Worm (Caenorhabditis elegans) whole organism, L4 larva: ENCODE data around the gene ZK688.5.

Experiments used
- F26F4.8 ChIP-seq: fragments of 200-800 bp; sonication (Bioruptor generic); conservative IDR thresholded peaks from 2 replicates; pipeline ENCODE4 v1.3.6; 2022; ENCODE audit warnings: missing genetic modification characterization, missing compliant biosample characterization
- T20F7.1 ChIP-seq: fragments of 200-800 bp; sonication (Bioruptor generic); optimal IDR thresholded peaks from 2 replicates; lab custom pipeline; 2018; ENCODE audit warnings: mild to moderate bottlenecking, missing genetic modification characterization, missing compliant biosample characterization
- Y105C5A.15 ChIP-seq: fragments of 200-800 bp; sonication (Bioruptor generic); IDR thresholded peaks from 2 replicates; pipeline ENCODE4 v1.3.6; 2022; ENCODE audit warnings: missing genetic modification characterization, missing compliant biosample characterization
- Y5F2A.4 ChIP-seq: fragments of 200-800 bp; sonication (Bioruptor generic); optimal IDR thresholded peaks from 2 replicates; lab custom pipeline; 2018; ENCODE audit warnings: mild to moderate bottlenecking, missing genetic modification characterization, missing compliant biosample characterization
- Y75B8A.6 ChIP-seq: fragments of 200-800 bp; sonication (Bioruptor generic); IDR thresholded peaks from 2 replicates; pipeline ENCODE4 v1.3.6; 2022; ENCODE audit warnings: missing genetic modification reagents, missing genetic modification characterization, missing compliant biosample characterization
- ZK337.2 ChIP-seq: fragments of 200-800 bp; sonication (Bioruptor generic); IDR thresholded peaks from 2 replicates; pipeline ENCODE4 v1.3.6; 2022; ENCODE audit warnings: missing genetic modification reagents, missing genetic modification characterization, missing compliant biosample characterization
- aha-1 ChIP-seq: fragments of 150-350 bp; peaks from one replicate; lab custom pipeline; 2014; ENCODE audit warnings: missing biosample characterization, missing genetic modification characterization
- arid-1 ChIP-seq: fragments of 200-800 bp; sonication (Bioruptor generic); conservative IDR thresholded peaks from 2 replicates; pipeline ENCODE4 v1.3.6; 2022; ENCODE audit warnings: missing genetic modification reagents, missing genetic modification characterization, missing compliant biosample characterization
- ctbp-1 ChIP-seq: fragments of 200-800 bp; sonication (Bioruptor generic); IDR thresholded peaks from 2 replicates; pipeline ENCODE4 v1.3.6; 2022; ENCODE audit warnings: missing genetic modification reagents, missing genetic modification characterization, missing compliant biosample characterization
- daf-16 ChIP-seq, 3 experiments: sonication (generic microtip); optimal IDR thresholded peaks; 2 replicates each; lab custom pipeline; 2016 to 2017; ENCODE audit warnings: missing genetic modification characterization in 3 of 3, missing genetic modification reagents in 3 of 3, mild to moderate bottlenecking in 2 of 3, missing compliant biosample characterization in 2 of 3, missing biosample characterization in 1 of 3, moderate library complexity in 1 of 3
- duxl-1 ChIP-seq: sonication (generic microtip); optimal IDR thresholded peaks from 2 replicates; lab custom pipeline; 2016; ENCODE audit warnings: mild to moderate bottlenecking, missing genetic modification characterization, moderate library complexity, missing compliant biosample characterization; ENCODE audit not compliant: poor library complexity
- dve-1 ChIP-seq: sonication (generic microtip); optimal IDR thresholded peaks from 2 replicates; lab custom pipeline; 2017; ENCODE audit warnings: antibody characterized with exemption, mild to moderate bottlenecking, missing genetic modification characterization, missing compliant biosample characterization; ENCODE audit not compliant: insufficient read depth
- fkh-10 ChIP-seq: fragments of 150-350 bp; optimal IDR thresholded peaks from 2 replicates; lab custom pipeline; 2014; ENCODE audit warnings: missing biosample characterization, missing genetic modification reagents, missing genetic modification characterization
- hif-1 ChIP-seq, 2 experiments: sonication (generic microtip); optimal IDR thresholded peaks; 2 replicates each; lab custom pipeline; 2016 to 2017; ENCODE audit warnings: missing compliant biosample characterization in 2 of 2, missing genetic modification characterization in 2 of 2, missing genetic modification reagents in 2 of 2, missing genotype in 2 of 2, mild to moderate bottlenecking in 1 of 2
- hlh-30 ChIP-seq: sonication (generic microtip); optimal IDR thresholded peaks from 2 replicates; lab custom pipeline; 2017; ENCODE audit warnings: antibody characterized with exemption, mild to moderate bottlenecking, missing genetic modification characterization, missing compliant biosample characterization; ENCODE audit not compliant: insufficient read depth
- hmg-1.1 ChIP-seq: fragments of 200-800 bp; sonication (Bioruptor generic); IDR thresholded peaks from 2 replicates; pipeline ENCODE4 v1.3.6; 2022; ENCODE audit warnings: missing genetic modification reagents, missing genetic modification characterization, missing compliant biosample characterization
- lin-13 ChIP-seq: fragments of 150-350 bp; optimal IDR thresholded peaks from 2 replicates; lab custom pipeline; 2014; ENCODE audit warnings: missing biosample characterization, missing genetic modification reagents, missing genetic modification characterization
- lin-39 ChIP-seq: fragments of 150-350 bp; optimal IDR thresholded peaks from 2 replicates; lab custom pipeline; 2014; ENCODE audit warnings: missing biosample characterization, missing genetic modification reagents, missing genetic modification characterization
- lir-3 ChIP-seq: sonication (generic microtip); optimal IDR thresholded peaks from 2 replicates; lab custom pipeline; 2016; ENCODE audit warnings: mild to moderate bottlenecking, missing genetic modification characterization, missing compliant biosample characterization
- madf-5 ChIP-seq, 2 experiments: fragments of 200-800 bp; sonication (Bioruptor generic); IDR thresholded peaks; 2 replicates each; pipeline ENCODE4 v1.3.6; 2022; ENCODE audit warnings: missing compliant biosample characterization in 2 of 2, missing genetic modification characterization in 2 of 2
- madf-9 ChIP-seq: fragments of 200-800 bp; sonication (Bioruptor generic); conservative IDR thresholded peaks from 2 replicates; pipeline ENCODE4 v1.3.6; 2022; ENCODE audit warnings: missing genetic modification reagents, missing genetic modification characterization, missing compliant biosample characterization
- mep-1 ChIP-seq: fragments of 150-350 bp; sonication (generic microtip); optimal IDR thresholded peaks from 3 replicates; lab custom pipeline; 2014; ENCODE audit warnings: missing biosample characterization, missing genetic modification characterization
- nhr-11 ChIP-seq: fragments of 150-350 bp; optimal IDR thresholded peaks from 2 replicates; lab custom pipeline; 2014; ENCODE audit warnings: missing biosample characterization, missing genetic modification characterization
- nhr-25 ChIP-seq: sonication (generic microtip); optimal IDR thresholded peaks from 2 replicates; lab custom pipeline; 2017; ENCODE audit warnings: missing genetic modification characterization, mild to moderate bottlenecking, missing compliant biosample characterization, antibody characterized with exemption, moderate library complexity, borderline replicate concordance; ENCODE audit not compliant: insufficient read depth
- nhr-41 ChIP-seq: fragments of 200-800 bp; sonication (Bioruptor generic); IDR thresholded peaks from 2 replicates; pipeline ENCODE4 v1.3.6; 2022; ENCODE audit warnings: missing genetic modification reagents, missing genetic modification characterization, missing compliant biosample characterization
- nhr-48 ChIP-seq: sonication (generic microtip); optimal IDR thresholded peaks from 2 replicates; lab custom pipeline; 2016; ENCODE audit warnings: mild to moderate bottlenecking, missing genetic modification characterization, missing compliant biosample characterization
- nhr-6 ChIP-seq: fragments of 150-350 bp; optimal IDR thresholded peaks from 2 replicates; lab custom pipeline; 2014; ENCODE audit warnings: missing biosample characterization, missing genetic modification characterization
- php-3 ChIP-seq: fragments of 200-800 bp; sonication (Bioruptor generic); IDR thresholded peaks from 2 replicates; pipeline ENCODE4 v1.3.6; 2022; ENCODE audit warnings: missing genetic modification reagents, missing genetic modification characterization, missing compliant biosample characterization
- pqm-1 ChIP-seq: sonication (generic microtip); optimal IDR thresholded peaks from 2 replicates; lab custom pipeline; 2017; ENCODE audit warnings: missing biosample characterization, missing genetic modification characterization
- rbr-2 ChIP-seq: sonication (generic microtip); optimal IDR thresholded peaks from 2 replicates; lab custom pipeline; 2016; ENCODE audit warnings: missing genotype, missing genetic modification characterization, missing compliant biosample characterization
- set-16 ChIP-seq: fragments of 200-800 bp; sonication (Bioruptor generic); IDR thresholded peaks from 2 replicates; pipeline ENCODE4 v1.3.6; 2022; ENCODE audit warnings: missing genetic modification reagents, missing genetic modification characterization, missing compliant biosample characterization
- skn-1 ChIP-seq: fragments of 150-350 bp; optimal IDR thresholded peaks from 2 replicates; lab custom pipeline; 2014; ENCODE audit warnings: missing biosample characterization, missing genetic modification characterization
- snpc-1.2 ChIP-seq: fragments of 200-800 bp; sonication (Bioruptor generic); IDR thresholded peaks from 2 replicates; pipeline ENCODE4 v1.3.6; 2022; ENCODE audit warnings: missing genetic modification reagents, missing genetic modification characterization, missing compliant biosample characterization
- spr-3 ChIP-seq: fragments of 200-800 bp; sonication (Bioruptor generic); optimal IDR thresholded peaks from 2 replicates; lab custom pipeline; 2018; ENCODE audit warnings: mild to moderate bottlenecking, missing genetic modification characterization, missing compliant biosample characterization
- tag-97 ChIP-seq: fragments of 200-800 bp; sonication (Bioruptor generic); IDR thresholded peaks from 2 replicates; pipeline ENCODE4 v1.3.6; 2022; ENCODE audit warnings: missing genetic modification characterization, missing compliant biosample characterization
- unc-62 ChIP-seq, 3 experiments: fragments of 150-350 bp in 1 of 3; sonication (generic microtip); optimal IDR thresholded peaks in 2 of 3; peaks in 1 of 3; 1 replicate in 1 of 3; 2 replicates in 2 of 3; lab custom pipeline; 2014 to 2017; ENCODE audit warnings: missing biosample characterization in 3 of 3, missing genetic modification characterization in 3 of 3, missing genetic modification reagents in 3 of 3, missing genotype in 1 of 3
- vab-7 ChIP-seq: fragments of 200-800 bp; sonication (Bioruptor generic); IDR thresholded peaks from 2 replicates; pipeline ENCODE4 v1.3.6; 2022; ENCODE audit warnings: missing genetic modification reagents, missing genetic modification characterization, missing compliant biosample characterization
- zip-2 ChIP-seq: fragments of 150-350 bp; optimal IDR thresholded peaks from 2 replicates; lab custom pipeline; 2014; ENCODE audit warnings: missing biosample characterization, missing genetic modification characterization

The ZK688.5 gene

DNA sequence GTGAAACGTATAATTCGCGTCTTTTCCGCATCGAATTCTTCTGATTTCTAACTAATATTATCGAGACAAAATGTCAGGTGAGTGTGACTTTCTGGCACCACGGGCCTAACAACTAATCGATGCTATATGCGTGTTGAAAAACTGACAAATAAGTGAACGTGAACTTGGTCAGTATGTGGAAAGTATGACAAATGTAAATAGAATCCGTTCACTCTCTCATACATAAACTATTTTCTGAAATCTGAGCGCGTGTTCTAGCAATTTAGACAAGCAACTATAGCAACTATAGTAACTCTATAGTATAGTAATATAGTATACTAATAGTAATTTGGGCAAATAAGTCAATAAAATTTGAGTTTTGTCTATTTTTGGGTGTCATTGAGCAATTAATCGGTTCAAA is 910 bp upstream of the ZK688.5 start:
- TF ChIP-seq aha-1 (tag; lab: Kevin White, UChicago) (no peak), unc-62 (GFP tag; optimal IDR thresholded peaks at IDR 0.05 in 1 of 2; lab: Kevin White, UChicago) (peak in 1 of 2 experiments; percentile 79), unc-62 (tag; optimal IDR thresholded peaks at IDR 0.05; lab: Kevin White, UChicago) (no peak), hlh-30 (peak; percentile 12), madf-5 (GFP tag; IDR thresholded peaks at IDR 0.05; lab: Robert Waterston, UW) (no peak)

DNA sequence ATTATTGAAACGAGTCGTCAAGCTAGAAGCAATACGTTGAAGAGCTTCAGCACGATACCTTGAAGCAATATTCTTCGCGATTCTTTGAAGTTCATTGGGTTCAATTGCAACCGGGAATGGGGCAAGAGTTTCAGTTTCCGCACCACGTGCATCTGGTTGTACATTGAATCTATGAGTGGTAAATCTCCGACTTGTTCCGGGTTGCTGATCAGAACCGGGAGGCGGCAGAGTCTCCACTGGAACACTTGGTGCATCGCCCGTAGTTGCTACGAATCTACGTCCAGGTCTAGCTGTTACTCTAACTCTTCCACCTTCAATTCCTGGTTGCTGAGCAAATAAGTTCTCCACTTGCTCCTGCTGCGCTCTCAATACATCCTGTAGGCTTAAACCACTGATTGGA is 2.4 kb downstream of the ZK688.5 start:
- no peak for TF ChIP-seq nhr-41 (GFP tag; lab: Robert Waterston, UW)
- no peak for TF ChIP-seq nhr-11 (tag; lab: Kevin White, UChicago)
- no peak for TF ChIP-seq madf-9
- no peak for TF ChIP-seq fkh-10 (GFP tag; lab: Kevin White, UChicago)
- TF ChIP-seq lin-13 (GFP tag; lab: Kevin White, UChicago) = no peak
- TF ChIP-seq set-16 (GFP tag; lab: Robert Waterston, UW) = no peak
- TF ChIP-seq lin-39 (tag; lab: Kevin White, UChicago) = no peak
- no peak for TF ChIP-seq Y75B8A.6 (GFP tag; lab: Robert Waterston, UW)
- TF ChIP-seq hif-1 (tag; optimal IDR thresholded peaks at IDR 0.05; lab: Kevin White, UChicago) = no peak
- no peak for TF ChIP-seq daf-16 (GFP tag; optimal IDR thresholded peaks at IDR 0.05; lab: Kevin White, UChicago)
- TF ChIP-seq daf-16 (tag; optimal IDR thresholded peaks at IDR 0.05; lab: Kevin White, UChicago) = no peak
- no peak for TF ChIP-seq Y5F2A.4
- TF ChIP-seq nhr-48 (tag; lab: Kevin White, UChicago) = no peak
- no peak for TF ChIP-seq arid-1 (GFP tag; lab: Robert Waterston, UW)
- TF ChIP-seq Y105C5A.15 (GFP tag; lab: Robert Waterston, UW) = no peak
- TF ChIP-seq tag-97 = no peak
- no peak for TF ChIP-seq hmg-1.1 (GFP tag; lab: Robert Waterston, UW)
- TF ChIP-seq ctbp-1 (GFP tag; lab: Robert Waterston, UW) = no peak
- TF ChIP-seq pqm-1 (tag; lab: Kevin White, UChicago) = no peak

ce11 chrIII:7884863-7885262 is 6.6 kb downstream of the ZK688.5 start, which contains the start of gene ZK688.11:
ZK688.11 (minus strand) TSS chrIII:7884963.
- no peak for TF ChIP-seq nhr-6 (tag; lab: Kevin White, UChicago)
- no peak for TF ChIP-seq madf-5 (GFP tag; IDR thresholded peaks at IDR 0.05; lab: Robert Waterston, UW)
- TF ChIP-seq skn-1 (tag; lab: Kevin White, UChicago) = no peak
- no peak for TF ChIP-seq vab-7 (GFP tag; lab: Robert Waterston, UW)
- TF ChIP-seq unc-62 (GFP tag; optimal IDR thresholded peaks at IDR 0.05 in 1 of 2; lab: Kevin White, UChicago) = no peak
- no peak for TF ChIP-seq unc-62 (tag; optimal IDR thresholded peaks at IDR 0.05; lab: Kevin White, UChicago)
- no peak for TF ChIP-seq duxl-1
- TF ChIP-seq dve-1 (tag; lab: Kevin White, UChicago) = peak; percentile 3
- TF ChIP-seq spr-3 (GFP tag; lab: Kevin White, UChicago) = no peak
- peak; percentile 27 for TF ChIP-seq mep-1 (tag; lab: Kevin White, UChicago)
- TF ChIP-seq zip-2 (tag; lab: Kevin White, UChicago) = no peak

DNA sequence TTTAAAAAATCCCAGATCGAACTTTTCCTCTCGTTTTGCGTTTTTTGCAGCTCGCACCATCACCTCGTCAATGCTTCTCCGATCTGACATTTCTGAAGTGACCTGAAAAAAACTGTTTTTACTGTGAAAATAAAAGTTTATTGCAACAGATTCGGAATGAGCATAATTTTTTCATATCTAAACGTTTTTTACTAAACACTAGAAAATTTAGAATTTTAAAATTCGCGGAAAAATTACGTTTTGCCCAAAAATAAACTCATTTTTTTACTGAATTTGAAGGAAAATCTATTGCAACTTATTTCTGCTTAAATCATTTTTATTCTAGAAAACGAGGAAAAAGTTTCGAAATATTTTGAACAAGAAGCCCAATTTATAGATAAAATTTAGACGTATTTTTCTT is 8.5 kb downstream of the ZK688.5 start, which contains the start of gene ZK688.9:
TSS of gene ZK688.9 (minus strand) at position 101 of the 400 bp plus-strand sequence.
- TF ChIP-seq snpc-1.2 (GFP tag; lab: Robert Waterston, UW) = no peak
- TF ChIP-seq php-3 = no peak
- TF ChIP-seq dve-1 (tag; lab: Kevin White, UChicago) = no peak
- TF ChIP-seq lir-3 (tag; lab: Kevin White, UChicago) = no peak
- no peak for TF ChIP-seq set-16 (GFP tag; lab: Robert Waterston, UW)
- TF ChIP-seq nhr-25 = no peak
- no peak for TF ChIP-seq T20F7.1 (GFP tag; lab: Kevin White, UChicago)
- TF ChIP-seq ZK337.2 (GFP tag; lab: Robert Waterston, UW) = no peak
- no peak for TF ChIP-seq F26F4.8 (GFP tag; lab: Robert Waterston, UW)
- no peak for TF ChIP-seq lin-13 (GFP tag; lab: Kevin White, UChicago)
- TF ChIP-seq rbr-2 = no peak
